Worm (Caenorhabditis elegans) whole organism, L4 larva: Measurements from ENCODE around the gene tag-250.

ENCODE experiments used
- F10B5.3 ChIP-seq: sonication (generic microtip); optimal IDR thresholded peaks from 2 replicates; lab custom pipeline; 2016; ENCODE audit warnings: mild to moderate bottlenecking, missing genetic modification characterization, missing compliant biosample characterization
- F26F4.8 ChIP-seq: fragments of 200-800 bp; sonication (Bioruptor generic); conservative IDR thresholded peaks from 2 replicates; pipeline ENCODE4 v1.3.6; 2022; ENCODE audit warnings: missing genetic modification characterization, missing compliant biosample characterization
- T20F7.1 ChIP-seq: fragments of 200-800 bp; sonication (Bioruptor generic); optimal IDR thresholded peaks from 2 replicates; lab custom pipeline; 2018; ENCODE audit warnings: mild to moderate bottlenecking, missing genetic modification characterization, missing compliant biosample characterization
- T26A8.4 ChIP-seq: fragments of 200-800 bp; sonication (Bioruptor generic); IDR thresholded peaks from 2 replicates; pipeline ENCODE4 v1.3.6; 2022; ENCODE audit warnings: missing genetic modification characterization, missing compliant biosample characterization
- ZK546.5 ChIP-seq, 2 experiments: sonication (generic microtip); optimal IDR thresholded peaks; 2 replicates each; lab custom pipeline; 2017; ENCODE audit warnings: missing biosample characterization in 2 of 2, missing genetic modification characterization in 2 of 2
- ceh-20 ChIP-seq: fragments of 200-800 bp; sonication (Bioruptor generic); IDR thresholded peaks from 2 replicates; pipeline ENCODE4 v1.3.6; 2022; ENCODE audit warnings: missing genetic modification reagents, missing genetic modification characterization, missing compliant biosample characterization
- daf-16 ChIP-seq, 3 experiments: sonication (generic microtip); optimal IDR thresholded peaks; 2 replicates each; lab custom pipeline; 2016 to 2017; ENCODE audit warnings: missing genetic modification characterization in 3 of 3, missing genetic modification reagents in 3 of 3, mild to moderate bottlenecking in 2 of 3, missing compliant biosample characterization in 2 of 3, missing biosample characterization in 1 of 3, moderate library complexity in 1 of 3
- dve-1 ChIP-seq: sonication (generic microtip); optimal IDR thresholded peaks from 2 replicates; lab custom pipeline; 2017; ENCODE audit warnings: antibody characterized with exemption, mild to moderate bottlenecking, missing genetic modification characterization, missing compliant biosample characterization; ENCODE audit not compliant: insufficient read depth
- egl-27 ChIP-seq: sonication (generic microtip); optimal IDR thresholded peaks from 3 replicates; lab custom pipeline; 2017; ENCODE audit warnings: missing biosample characterization, missing genetic modification reagents, missing genetic modification characterization
- fkh-10 ChIP-seq: fragments of 150-350 bp; optimal IDR thresholded peaks from 2 replicates; lab custom pipeline; 2014; ENCODE audit warnings: missing biosample characterization, missing genetic modification reagents, missing genetic modification characterization
- gei-8 ChIP-seq: fragments of 200-800 bp; sonication (Bioruptor generic); optimal IDR thresholded peaks from 2 replicates; lab custom pipeline; 2018; ENCODE audit warnings: mild to moderate bottlenecking, missing genetic modification characterization, missing compliant biosample characterization
- hif-1 ChIP-seq, 2 experiments: sonication (generic microtip); optimal IDR thresholded peaks; 2 replicates each; lab custom pipeline; 2016 to 2017; ENCODE audit warnings: missing compliant biosample characterization in 2 of 2, missing genetic modification characterization in 2 of 2, missing genetic modification reagents in 2 of 2, missing genotype in 2 of 2, mild to moderate bottlenecking in 1 of 2
- hlh-11 ChIP-seq: fragments of 200-800 bp; sonication (Bioruptor generic); optimal IDR thresholded peaks from 2 replicates; lab custom pipeline; 2018; ENCODE audit warnings: mild to moderate bottlenecking, missing genetic modification characterization, missing compliant biosample characterization
- hlh-30 ChIP-seq: sonication (generic microtip); optimal IDR thresholded peaks from 2 replicates; lab custom pipeline; 2017; ENCODE audit warnings: antibody characterized with exemption, mild to moderate bottlenecking, missing genetic modification characterization, missing compliant biosample characterization; ENCODE audit not compliant: insufficient read depth
- lin-29 ChIP-seq: fragments of 200-800 bp; sonication (Bioruptor generic); IDR thresholded peaks from 2 replicates; pipeline ENCODE4 v1.3.6; 2022; ENCODE audit warnings: missing genetic modification reagents, missing genetic modification characterization, missing compliant biosample characterization
- lsy-2 ChIP-seq, 2 experiments: fragments of 150-350 bp in 1 of 2; sonication (generic microtip) in 1 of 2; optimal IDR thresholded peaks; 2 replicates each; lab custom pipeline; 2014 to 2017; ENCODE audit warnings: missing biosample characterization in 2 of 2, missing genetic modification characterization in 2 of 2
- madf-5 ChIP-seq, 2 experiments: fragments of 200-800 bp; sonication (Bioruptor generic); IDR thresholded peaks; 2 replicates each; pipeline ENCODE4 v1.3.6; 2022; ENCODE audit warnings: missing compliant biosample characterization in 2 of 2, missing genetic modification characterization in 2 of 2
- mdl-1 ChIP-seq, 2 experiments: fragments of 150-350 bp in 1 of 2; sonication (generic microtip) in 1 of 2; optimal IDR thresholded peaks; 2 replicates each; lab custom pipeline; 2014 to 2017; ENCODE audit warnings: missing biosample characterization in 2 of 2, missing genetic modification characterization in 2 of 2
- mdt-29 ChIP-seq: fragments of 200-800 bp; sonication (Bioruptor generic); IDR thresholded peaks from 2 replicates; pipeline ENCODE4 v1.3.6; 2022; ENCODE audit warnings: missing genetic modification reagents, missing genetic modification characterization, missing compliant biosample characterization
- mxl-2 ChIP-seq: fragments of 200-800 bp; sonication (Bioruptor generic); conservative IDR thresholded peaks from 2 replicates; pipeline ENCODE4 v1.3.6; 2022; ENCODE audit warnings: missing genetic modification reagents, missing genetic modification characterization, missing compliant biosample characterization
- mxl-3 ChIP-seq: fragments of 200-800 bp; sonication (Bioruptor generic); optimal IDR thresholded peaks from 2 replicates; lab custom pipeline; 2018; ENCODE audit warnings: mild to moderate bottlenecking, missing genetic modification characterization, missing compliant biosample characterization
- nhr-237 ChIP-seq: sonication (generic microtip); optimal IDR thresholded peaks from 2 replicates; lab custom pipeline; 2017; ENCODE audit warnings: missing biosample characterization, missing genetic modification characterization
- nhr-25 ChIP-seq: sonication (generic microtip); optimal IDR thresholded peaks from 2 replicates; lab custom pipeline; 2017; ENCODE audit warnings: missing genetic modification characterization, mild to moderate bottlenecking, missing compliant biosample characterization, antibody characterized with exemption, moderate library complexity, borderline replicate concordance; ENCODE audit not compliant: insufficient read depth
- nhr-28 ChIP-seq: fragments of 150-350 bp; optimal IDR thresholded peaks from 2 replicates; lab custom pipeline; 2014; ENCODE audit warnings: missing biosample characterization, missing genetic modification characterization
- nhr-42 ChIP-seq: fragments of 200-800 bp; sonication (Bioruptor generic); IDR thresholded peaks from 2 replicates; pipeline ENCODE4 v1.3.6; 2022; ENCODE audit warnings: missing genetic modification characterization, missing compliant biosample characterization
- nhr-6 ChIP-seq: fragments of 150-350 bp; optimal IDR thresholded peaks from 2 replicates; lab custom pipeline; 2014; ENCODE audit warnings: missing biosample characterization, missing genetic modification characterization
- php-3 ChIP-seq: fragments of 200-800 bp; sonication (Bioruptor generic); IDR thresholded peaks from 2 replicates; pipeline ENCODE4 v1.3.6; 2022; ENCODE audit warnings: missing genetic modification reagents, missing genetic modification characterization, missing compliant biosample characterization
- saeg-2 ChIP-seq: fragments of 200-800 bp; sonication (Bioruptor generic); IDR thresholded peaks from 2 replicates; pipeline ENCODE4 v1.3.6; 2022; ENCODE audit warnings: missing genetic modification reagents, missing genetic modification characterization, missing compliant biosample characterization
- spr-1 ChIP-seq: sonication (generic microtip); optimal IDR thresholded peaks from 2 replicates; lab custom pipeline; 2016; ENCODE audit warnings: mild to moderate bottlenecking, missing genetic modification characterization, missing compliant biosample characterization
- unc-130 ChIP-seq: sonication (generic microtip); optimal IDR thresholded peaks from 2 replicates; lab custom pipeline; 2016; ENCODE audit warnings: missing genetic modification reagents, missing genetic modification characterization, missing compliant biosample characterization
- unc-62 ChIP-seq, 3 experiments: fragments of 150-350 bp in 1 of 3; sonication (generic microtip); optimal IDR thresholded peaks in 2 of 3; peaks in 1 of 3; 1 replicate in 1 of 3; 2 replicates in 2 of 3; lab custom pipeline; 2014 to 2017; ENCODE audit warnings: missing biosample characterization in 3 of 3, missing genetic modification characterization in 3 of 3, missing genetic modification reagents in 3 of 3, missing genotype in 1 of 3
- ztf-11 ChIP-seq: fragments of 150-350 bp; optimal IDR thresholded peaks from 2 replicates; lab custom pipeline; 2014; ENCODE audit warnings: missing biosample characterization, missing genetic modification characterization
- ztf-7 ChIP-seq: fragments of 150-350 bp; optimal IDR thresholded peaks from 2 replicates; lab custom pipeline; 2014; ENCODE audit warnings: missing biosample characterization, missing genetic modification characterization

The tag-250 gene

DNA sequence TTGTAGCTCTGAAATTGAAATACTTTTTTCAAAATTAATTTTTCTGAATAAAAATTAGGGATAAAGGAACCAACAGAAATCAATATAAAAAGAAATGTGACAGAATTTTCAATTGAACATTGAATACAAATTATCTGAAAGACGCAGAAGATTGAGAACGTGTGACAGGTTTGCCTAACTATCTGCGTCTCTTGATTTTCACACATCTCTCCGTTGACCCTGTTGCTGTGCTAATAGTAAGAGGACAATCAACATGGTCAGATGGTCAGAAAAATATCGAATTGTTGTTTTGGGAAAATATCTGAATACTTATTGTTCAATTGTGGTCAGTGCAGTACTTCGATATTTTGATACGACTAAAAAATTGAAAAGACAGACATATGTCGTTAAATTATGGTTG lies 13.1 kb downstream of the tag-250 start, which contains the start of gene ZK688.7:
ZK688.7 (minus strand) TSS at position 14 of the 400 bp plus-strand sequence.
- TF ChIP-seq nhr-42 (GFP tag; lab: Robert Waterston, UW) (no peak), F26F4.8 (GFP tag; lab: Robert Waterston, UW) (no peak), nhr-28 (peak; percentile 60), mxl-2 (GFP tag; lab: Robert Waterston, UW) (no peak), mdl-1 (tag; optimal IDR thresholded peaks at IDR 0.05; lab: Kevin White, UChicago) (peak in 1 of 2 experiments; percentile 47), egl-27 (no peak), lsy-2 (tag; optimal IDR thresholded peaks at IDR 0.05; lab: Kevin White, UChicago) (peak in 1 of 2 experiments; percentile 29), spr-1 (tag; lab: Kevin White, UChicago) (no peak), T20F7.1 (GFP tag; lab: Kevin White, UChicago) (peak; percentile 2), daf-16 (GFP tag; optimal IDR thresholded peaks at IDR 0.05; lab: Kevin White, UChicago) (no peak), daf-16 (tag; optimal IDR thresholded peaks at IDR 0.05; lab: Kevin White, UChicago) (peak; percentile 84), unc-130 (no peak), hlh-11 (peak; percentile 56), hlh-30 (tag; lab: Kevin White, UChicago) (peak; percentile 86), unc-62 (GFP tag; optimal IDR thresholded peaks at IDR 0.05 in 1 of 2; lab: Kevin White, UChicago) (peak in 1 of 2 experiments; percentile 87), unc-62 (tag; optimal IDR thresholded peaks at IDR 0.05; lab: Kevin White, UChicago) (no peak), dve-1 (peak; percentile 60), mxl-3 (GFP tag; lab: Kevin White, UChicago) (peak; percentile 31)
- TF ChIP-seq, all 104 proteins: peak for 10

DNA sequence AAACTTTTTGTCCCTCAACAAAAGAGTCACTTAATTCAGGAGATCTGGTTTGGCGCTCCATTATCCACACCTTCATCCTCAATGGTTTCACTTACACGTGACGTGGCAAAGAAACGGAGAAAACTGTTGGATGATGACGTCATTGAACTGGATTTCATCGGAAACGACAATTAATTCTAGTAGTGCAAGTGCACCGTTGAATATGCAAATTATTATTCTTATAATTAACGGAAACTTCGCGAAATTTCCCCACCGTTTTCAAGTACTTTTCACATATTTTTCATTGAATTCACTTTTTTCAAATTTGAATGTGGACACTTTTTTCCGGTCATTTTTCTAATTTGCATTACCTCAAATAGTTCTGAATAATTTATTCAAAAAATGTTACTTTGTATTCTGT lies 15.5 kb downstream of the tag-250 start, which contains the start of gene ZK688.1:
ZK688.1 (plus strand) TSS at position 301 of the 400 bp plus-strand sequence.
- TF ChIP-seq nhr-25 (tag; lab: Kevin White, UChicago) (no peak), gei-8 (GFP tag; lab: Kevin White, UChicago) (no peak), ZK546.5 (tag; optimal IDR thresholded peaks at IDR 0.05; lab: Kevin White, UChicago) (no peak), nhr-237 (tag; lab: Kevin White, UChicago) (no peak), hlh-30 (tag; lab: Kevin White, UChicago) (no peak), saeg-2 (GFP tag; lab: Robert Waterston, UW) (no peak), php-3 (GFP tag; lab: Robert Waterston, UW) (no peak), mdl-1 (tag; optimal IDR thresholded peaks at IDR 0.05; lab: Kevin White, UChicago) (no peak), nhr-6 (no peak), madf-5 (GFP tag; IDR thresholded peaks at IDR 0.05; lab: Robert Waterston, UW) (no peak), lin-29 (GFP tag; lab: Robert Waterston, UW) (no peak), hif-1 (tag; optimal IDR thresholded peaks at IDR 0.05; lab: Kevin White, UChicago) (no peak), ztf-11 (tag; lab: Kevin White, UChicago) (no peak), ztf-7 (tag; lab: Kevin White, UChicago) (no peak), F10B5.3 (tag; lab: Kevin White, UChicago) (no peak), fkh-10 (GFP tag; lab: Kevin White, UChicago) (no peak), daf-16 (GFP tag; optimal IDR thresholded peaks at IDR 0.05; lab: Kevin White, UChicago) (no peak), daf-16 (tag; optimal IDR thresholded peaks at IDR 0.05; lab: Kevin White, UChicago) (no peak), ceh-20 (GFP tag; lab: Robert Waterston, UW) (no peak), T26A8.4 (GFP tag; lab: Robert Waterston, UW) (no peak)

DNA sequence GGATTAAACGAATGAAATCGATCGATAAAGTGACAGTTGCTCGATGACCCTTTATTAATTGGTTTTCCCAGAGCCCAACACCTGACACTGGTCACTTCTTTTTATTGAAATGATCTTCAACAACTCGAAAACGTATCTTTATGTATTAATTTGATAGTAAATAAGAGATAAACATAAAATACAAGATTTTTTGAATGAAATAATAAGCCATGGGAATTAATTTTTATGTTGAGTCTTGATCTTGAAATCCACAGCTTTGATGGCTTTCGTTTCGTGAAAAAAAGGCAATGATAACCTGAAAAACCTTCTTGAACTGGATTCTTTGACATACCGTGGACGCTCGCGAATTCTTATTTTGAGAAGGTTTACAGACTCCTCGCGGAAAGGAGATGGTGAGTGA lies 17.2 kb downstream of the tag-250 start, which contains the start of gene pcp-5:
pcp-5 (minus strand) TSS at position 101 of the 400 bp plus-strand sequence.
- TF ChIP-seq mdt-29 (GFP tag; lab: Robert Waterston, UW): no peak
- TF ChIP-seq daf-16 (GFP tag; optimal IDR thresholded peaks at IDR 0.05; lab: Kevin White, UChicago): peak in 1 of 2 experiments; percentile 19
- no peak for TF ChIP-seq daf-16 (tag; optimal IDR thresholded peaks at IDR 0.05; lab: Kevin White, UChicago)
